Worm (Caenorhabditis elegans): Measurements from ENCODE around the gene rpt-3.

Gene rpt-3

ce11 chrIII:6464113-6464571 lies 25.5 kb upstream of the rpt-3 start (continued):
- TF ChIP-seq ceh-28 (tag; optimal IDR thresholded peaks at IDR 0.05): no peak
- TF ChIP-seq nhr-48 (tag; optimal IDR thresholded peaks at IDR 0.05): peak; percentile 89
- TF ChIP-seq unc-130 (GFP tag; optimal IDR thresholded peaks at IDR 0.05): peak; percentile 7
- peak; percentile 81; the same call in 1 of the 2 replicates for TF ChIP-seq Y105C5A.15 (GFP tag; IDR thresholded peaks at IDR 0.05)
- no peak for TF ChIP-seq dmd-9 (GFP tag; IDR thresholded peaks at IDR 0.05)
- TF ChIP-seq Y75B8A.6 (GFP tag; IDR thresholded peaks at IDR 0.05): 0 out of 2 replicates have a peak, but pooled peaks have one; percentile 54
- TF ChIP-seq mxl-3 (GFP tag; optimal IDR thresholded peaks at IDR 0.05): peak; percentile 83
- no peak; the same call in 1 of the 2 replicates for TF ChIP-seq lin-29 (GFP tag; IDR thresholded peaks at IDR 0.05)
- TF ChIP-seq nhr-25 (tag; optimal IDR thresholded peaks at IDR 0.05; ENCODE audit: borderline replicate concordance, insufficient read depth): peak; percentile 51
- no peak for TF ChIP-seq daf-8 (GFP tag; IDR thresholded peaks at IDR 0.05)
- peak; percentile 91 for TF ChIP-seq mep-1 (tag; optimal IDR thresholded peaks at IDR 0.05)
- peak; percentile 83; the same call in 1 of the 2 replicates for TF ChIP-seq F44E2.7 (GFP tag; IDR thresholded peaks at IDR 0.05)
- no peak for TF ChIP-seq fos-1 (tag; optimal IDR thresholded peaks at IDR 0.05)
- no peak for TF ChIP-seq cey-2 (tag; optimal IDR thresholded peaks at IDR 0.05; ENCODE audit: borderline replicate concordance, insufficient read depth)
- TF ChIP-seq zip-2 (tag; optimal IDR thresholded peaks at IDR 0.05): peak; percentile 11
- peak; percentile 86 for TF ChIP-seq gei-8 (GFP tag; optimal IDR thresholded peaks at IDR 0.05)
- 0 out of 2 replicates have a peak, but pooled peaks have one; percentile 22 for TF ChIP-seq nhr-41 (GFP tag; IDR thresholded peaks at IDR 0.05)
- no peak for TF ChIP-seq lir-3 (tag; optimal IDR thresholded peaks at IDR 0.05)
- TF ChIP-seq ces-1 (GFP tag; optimal IDR thresholded peaks at IDR 0.05): no peak
- TF ChIP-seq ctbp-1 (GFP tag; IDR thresholded peaks at IDR 0.05): peak; percentile 89

DNA sequence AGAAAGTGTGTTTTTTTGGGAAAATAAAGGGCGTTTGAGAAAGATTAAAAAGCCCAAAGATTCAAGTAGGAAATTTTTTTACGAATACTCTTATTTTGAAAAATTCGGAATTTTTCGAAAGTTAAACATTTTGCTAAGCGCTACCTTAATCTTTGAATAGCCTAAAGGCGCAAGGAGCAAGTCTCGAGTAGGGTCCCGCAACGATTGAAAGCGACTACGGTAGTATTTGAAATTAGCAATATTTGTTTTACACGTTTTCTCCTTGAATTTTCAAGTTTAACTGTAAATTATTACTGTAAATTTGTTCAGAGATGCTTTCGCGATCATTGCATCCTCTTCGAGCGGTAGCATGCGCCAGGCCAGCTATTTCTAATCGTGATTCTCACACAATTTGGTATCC lies 24.7 kb upstream of the rpt-3 start, which contains the start of gene nduf-2.2:
nduf-2.2 (plus strand) TSS at position 310 of the 400 bp plus-strand sequence.
- no peak for TF ChIP-seq php-3 (GFP tag; IDR thresholded peaks at IDR 0.05)

ce11 chrIII:6467005-6467404 lies 22.6 kb upstream of the rpt-3 start, which contains the start of gene T26A5.2:
TSS of gene T26A5.2 (plus strand) at chrIII:6467305.
- TF ChIP-seq aha-1 (tag) (peak; percentile 4), snpc-1.2 (GFP tag; IDR thresholded peaks at IDR 0.05) (no peak)

DNA sequence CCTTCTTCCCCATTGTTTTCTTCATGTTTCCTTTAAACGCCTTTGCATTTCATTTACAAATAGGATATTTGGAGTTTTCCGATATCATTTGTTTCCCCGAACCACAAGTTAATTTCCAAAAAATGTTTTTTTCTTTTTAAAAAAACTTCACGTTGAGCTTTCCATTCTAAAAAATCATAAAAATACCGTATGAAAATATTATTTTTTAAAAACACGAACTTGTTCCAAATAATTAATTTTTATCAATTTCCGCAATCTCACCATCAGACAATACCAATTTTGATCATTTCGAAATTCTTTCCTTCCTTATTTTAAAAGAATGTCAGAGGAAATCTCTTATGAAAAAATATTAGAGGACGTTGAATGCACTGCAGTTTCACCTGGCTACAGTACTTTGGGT lies 18.1 kb upstream of the rpt-3 start, which contains the start of gene wht-6:
wht-6 (plus strand) TSS at position 301 of the 400 bp plus-strand sequence.
- TF ChIP-seq lin-13 (GFP tag; optimal IDR thresholded peaks at IDR 0.05) (no peak), gei-8 (GFP tag; optimal IDR thresholded peaks at IDR 0.05) (no peak), cey-2 (tag; optimal IDR thresholded peaks at IDR 0.05; ENCODE audit: borderline replicate concordance, insufficient read depth) (no peak), nhr-76 (tag; optimal IDR thresholded peaks at IDR 0.05) (no peak), nhr-42 (GFP tag; IDR thresholded peaks at IDR 0.05) (no peak)

DNA sequence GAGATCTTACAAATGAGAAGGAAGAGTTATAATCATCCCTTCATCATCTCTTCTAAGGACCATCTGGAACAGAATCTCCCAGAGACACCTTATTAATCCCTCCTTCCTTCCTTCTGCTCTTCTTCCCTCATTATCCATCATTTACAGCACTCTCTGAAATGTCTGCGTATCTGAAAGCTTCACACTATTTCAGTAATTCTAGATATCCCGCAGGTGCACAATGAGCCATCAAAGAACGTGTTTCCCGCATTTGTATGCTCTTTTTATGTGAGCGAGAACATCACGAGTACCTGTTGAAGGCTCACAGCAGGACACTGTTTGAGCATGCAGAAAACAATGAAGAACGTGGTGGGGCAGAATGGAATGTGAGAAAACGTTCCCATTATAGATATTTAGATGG lies 13.2 kb upstream of the rpt-3 start:
- no peak for TF ChIP-seq pha-4 (GFP tag; IDR thresholded peaks at IDR 0.05)
- TF ChIP-seq pha-4 (tag; optimal IDR thresholded peaks at IDR 0.05): no peak
- TF ChIP-seq ctbp-1 (GFP tag; IDR thresholded peaks at IDR 0.05): no peak
- TF ChIP-seq ama-1 (optimal IDR thresholded peaks at IDR 0.05): no peak
- no peak for TF ChIP-seq arid-1 (GFP tag; conservative IDR thresholded peaks at IDR 0.05)
- no peak for TF ChIP-seq T20F7.1 (GFP tag; optimal IDR thresholded peaks at IDR 0.05)
- TF ChIP-seq gei-8 (GFP tag; optimal IDR thresholded peaks at IDR 0.05): no peak
- no peak for TF ChIP-seq madf-5 (GFP tag; IDR thresholded peaks at IDR 0.05)
- TF ChIP-seq php-3 (GFP tag; IDR thresholded peaks at IDR 0.05): no peak
- no peak for TF ChIP-seq nhr-10 (tag; optimal IDR thresholded peaks at IDR 0.05)
- no peak for TF ChIP-seq unc-39 (tag; optimal IDR thresholded peaks at IDR 0.05)
- no peak for TF ChIP-seq nhr-25 (tag; optimal IDR thresholded peaks at IDR 0.05; ENCODE audit: borderline replicate concordance, insufficient read depth)
- no peak for TF ChIP-seq dve-1 (tag; optimal IDR thresholded peaks at IDR 0.05; ENCODE audit: insufficient read depth)
- no peak for TF ChIP-seq mdl-1 (tag; optimal IDR thresholded peaks at IDR 0.05)
- TF ChIP-seq zip-11 (GFP tag; IDR thresholded peaks at IDR 0.05): no peak
- TF ChIP-seq lim-7 (GFP tag; IDR thresholded peaks at IDR 0.05): no peak
